Worm (Caenorhabditis elegans): ENCODE results near the gene dop-6.

DNA sequence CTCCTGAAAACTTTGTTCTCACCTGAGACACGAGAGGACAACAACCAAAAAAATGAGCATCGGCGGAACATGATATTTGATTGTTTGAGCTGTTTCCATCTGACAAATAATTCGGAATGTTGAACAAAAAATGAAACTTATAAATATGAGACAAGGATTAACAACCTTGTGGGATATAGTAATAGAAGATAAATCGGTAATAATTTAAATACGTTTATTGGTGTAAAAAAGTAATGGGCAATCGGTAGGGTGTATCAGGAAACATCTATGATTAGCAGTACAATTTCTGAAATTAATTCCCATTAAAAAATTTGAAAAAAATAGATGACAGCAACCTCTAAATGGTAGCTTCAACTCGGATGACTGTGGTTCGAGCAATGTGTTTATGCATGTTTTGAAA, 46.8 kb downstream of the dop-6 start, which contains the start of gene R160.10:
- TF ChIP-seq ceh-34 (tag; optimal IDR thresholded peaks at IDR 0.05) (no peak), nfya-1 (tag; optimal IDR thresholded peaks at IDR 0.05) (no peak), ceh-31 (tag; optimal IDR thresholded peaks at IDR 0.05) (no peak), elt-2 (tag; optimal IDR thresholded peaks at IDR 0.05) (no peak), sox-2 (GFP tag; IDR thresholded peaks at IDR 0.05) (no peak), nhr-11 (tag; optimal IDR thresholded peaks at IDR 0.05) (no peak), sox-4 (tag; optimal IDR thresholded peaks at IDR 0.05) (no peak), dmd-4 (tag; optimal IDR thresholded peaks at IDR 0.05; ENCODE audit: borderline replicate concordance) (no peak), dve-1 (tag; optimal IDR thresholded peaks at IDR 0.05) (no peak), ama-1 (optimal IDR thresholded peaks at IDR 0.05) (no peak), ceh-45 (GFP tag; IDR thresholded peaks at IDR 0.05) (no peak)

All from whole organism, late embryonic.